Worm (Caenorhabditis elegans) whole organism, young adult: Measurements from ENCODE around the gene nlp-61.

Experiments
- B0336.3 ChIP-seq: fragments of 200-800 bp; sonication (Bioruptor generic); IDR thresholded peaks from 2 replicates; pipeline ENCODE4 v1.3.6; 2022; ENCODE audit warnings: missing genetic modification characterization, missing compliant biosample characterization
- Y79H2A.3 ChIP-seq: fragments of 200-800 bp; sonication (Bioruptor generic); conservative IDR thresholded peaks from 2 replicates; pipeline ENCODE4 v1.3.6; 2022; ENCODE audit warnings: missing genetic modification reagents, missing genetic modification characterization, missing compliant biosample characterization
- attf-6 ChIP-seq: fragments of 200-800 bp; sonication (Bioruptor generic); IDR thresholded peaks from 2 replicates; pipeline ENCODE4 v1.3.6; 2022; ENCODE audit warnings: missing genetic modification reagents, missing genetic modification characterization, missing compliant biosample characterization
- ccch-3 ChIP-seq: fragments of 200-800 bp; sonication (Bioruptor generic); optimal IDR thresholded peaks from 2 replicates; lab custom pipeline; 2018; ENCODE audit warnings: mild to moderate bottlenecking, missing genetic modification characterization, missing compliant biosample characterization
- ceh-58 ChIP-seq: fragments of 200-800 bp; sonication (Bioruptor generic); IDR thresholded peaks from 2 replicates; pipeline ENCODE4 v1.3.6; 2022; ENCODE audit warnings: missing genetic modification characterization, missing compliant biosample characterization
- dpl-1 ChIP-seq: fragments of 150-350 bp; optimal IDR thresholded peaks from 2 replicates; lab custom pipeline; 2014; ENCODE audit warnings: missing biosample characterization, missing genetic modification reagents, missing genetic modification characterization
- ekl-4 ChIP-seq: fragments of 200-800 bp; sonication (Bioruptor generic); IDR thresholded peaks from 2 replicates; pipeline ENCODE4 v1.3.6; 2022; ENCODE audit warnings: missing genetic modification reagents, missing genetic modification characterization, missing compliant biosample characterization
- ets-4 ChIP-seq: fragments of 200-800 bp; sonication (Bioruptor generic); optimal IDR thresholded peaks from 2 replicates; lab custom pipeline; 2018; ENCODE audit warnings: mild to moderate bottlenecking, missing genetic modification characterization, missing compliant biosample characterization
- lin-26 ChIP-seq: fragments of 200-800 bp; sonication (Bioruptor generic); IDR thresholded peaks from 2 replicates; pipeline ENCODE4 v1.3.6; 2022; ENCODE audit warnings: missing genetic modification reagents, missing genetic modification characterization, missing compliant biosample characterization
- lin-54 ChIP-seq: fragments of 200-800 bp; sonication (Bioruptor generic); optimal IDR thresholded peaks from 2 replicates; lab custom pipeline; 2018; ENCODE audit warnings: mild to moderate bottlenecking, missing genetic modification characterization, missing compliant biosample characterization
- nhr-80 ChIP-seq: sonication (generic microtip); optimal IDR thresholded peaks from 2 replicates; lab custom pipeline; 2016; ENCODE audit warnings: missing genetic modification characterization, missing compliant biosample characterization
- pbrm-1 ChIP-seq: fragments of 200-800 bp; sonication (Bioruptor generic); IDR thresholded peaks from 2 replicates; pipeline ENCODE4 v1.3.6; 2022; ENCODE audit warnings: missing genetic modification reagents, missing genetic modification characterization, missing compliant biosample characterization
- repo-1 ChIP-seq: sonication (generic microtip); optimal IDR thresholded peaks from 2 replicates; lab custom pipeline; 2017; ENCODE audit warnings: mild to moderate bottlenecking, missing genetic modification characterization, missing compliant biosample characterization
- unc-62 ChIP-seq: fragments of 150-350 bp; optimal IDR thresholded peaks from 2 replicates; lab custom pipeline; 2014; ENCODE audit warnings: missing biosample characterization, missing genetic modification reagents, missing genetic modification characterization

ce11 chrX:7674871-7675270, 47.4 kb downstream of the nlp-61 start:
- TF ChIP-seq repo-1 (tag; lab: Kevin White, UChicago): no peak
- no peak for TF ChIP-seq B0336.3 (GFP tag; lab: Robert Waterston, UW)
- no peak for TF ChIP-seq Y79H2A.3
- TF ChIP-seq unc-62 (GFP tag; lab: Kevin White, UChicago): no peak
- TF ChIP-seq lin-54 (GFP tag; lab: Kevin White, UChicago): no peak
- no peak for TF ChIP-seq attf-6 (GFP tag; lab: Robert Waterston, UW)
- TF ChIP-seq ccch-3 (GFP tag; lab: Kevin White, UChicago): no peak
- TF ChIP-seq dpl-1: no peak
- TF ChIP-seq pbrm-1 (GFP tag; lab: Robert Waterston, UW): no peak
- TF ChIP-seq ekl-4 (GFP tag; lab: Robert Waterston, UW): no peak
- no peak for TF ChIP-seq ets-4 (GFP tag; lab: Kevin White, UChicago)
- TF ChIP-seq lin-26 (GFP tag; lab: Robert Waterston, UW): no peak
- no peak for TF ChIP-seq nhr-80 (tag; lab: Kevin White, UChicago)
- no peak for TF ChIP-seq ceh-58 (GFP tag; lab: Robert Waterston, UW)
